Fruit fly (Drosophila melanogaster): ENCODE measurements around the gene Ggamma30A.

Ggamma30A gene

dm6 chr2L:9207133-9207532, 49.2 kb upstream of the Ggamma30A start (continued):
- no peak for TF ChIP-seq YL-1 (GFP tag; optimal IDR thresholded peaks at IDR 0.05)
- no peak for TF ChIP-seq Tbp (GFP tag; optimal IDR thresholded peaks at IDR 0.05)
- no peak for TF ChIP-seq tap (tag; optimal IDR thresholded peaks at IDR 0.05)
- no peak for TF ChIP-seq CG34224 (GFP tag; IDR thresholded peaks at IDR 0.05; ENCODE audit: partially characterized antibody)
- no peak for TF ChIP-seq CG16815 (GFP tag; optimal IDR thresholded peaks at IDR 0.05)
- TF ChIP-seq E2f1 (GFP tag; IDR thresholded peaks at IDR 0.05), result 0 out of 2 replicates have a peak, but pooled peaks have one; percentile 26
- TF ChIP-seq Dref (GFP tag; IDR thresholded peaks at IDR 0.05), result no peak
- TF ChIP-seq gt (GFP tag; IDR thresholded peaks at IDR 0.05), result no peak
- no peak for TF ChIP-seq CG4854 (GFP tag; optimal IDR thresholded peaks at IDR 0.05)
- TF ChIP-seq ind (GFP tag; optimal IDR thresholded peaks at IDR 0.05), result no peak
- peak; percentile 29 for TF ChIP-seq CG15269 (tag; optimal IDR thresholded peaks at IDR 0.05)
- peak; percentile 59; the same call in 1 of the 2 replicates for TF ChIP-seq HLH3B (GFP tag; IDR thresholded peaks at IDR 0.05)
- no peak for TF ChIP-seq fru (optimal IDR thresholded peaks at IDR 0.05)
- TF ChIP-seq ab (GFP tag; optimal IDR thresholded peaks at IDR 0.05), result no peak
- no peak for TF ChIP-seq lmd (GFP tag; IDR thresholded peaks at IDR 0.05)
- no peak for TF ChIP-seq CG4282 (GFP tag; optimal IDR thresholded peaks at IDR 0.05)
- no peak for TF ChIP-seq dan (GFP tag; IDR thresholded peaks at IDR 0.05)
- TF ChIP-seq shn (GFP tag; optimal IDR thresholded peaks at IDR 0.05), result no peak
- no peak for TF ChIP-seq CG17186 (GFP tag; optimal IDR thresholded peaks at IDR 0.05)
- TF ChIP-seq Myb (GFP tag; optimal IDR thresholded peaks at IDR 0.05), result no peak
- no peak for TF ChIP-seq Hsf (GFP tag; optimal IDR thresholded peaks at IDR 0.05)
- no peak for TF ChIP-seq usp (GFP tag; optimal IDR thresholded peaks at IDR 0.05)
- TF ChIP-seq gem (tag; optimal IDR thresholded peaks at IDR 0.05), result peak; percentile 77
- no peak for TF ChIP-seq CG13123 (GFP tag; optimal IDR thresholded peaks at IDR 0.05)
- TF ChIP-seq odd (GFP tag; optimal IDR thresholded peaks at IDR 0.05), result no peak
- no peak for TF ChIP-seq zen2 (GFP tag; IDR thresholded peaks at IDR 0.05; ENCODE audit: partially characterized antibody)
- no peak for TF ChIP-seq dm (GFP tag; optimal IDR thresholded peaks at IDR 0.05)
- TF ChIP-seq p53 (GFP tag; optimal IDR thresholded peaks at IDR 0.05), result no peak

- no peak for TF ChIP-seq wek (GFP tag; optimal IDR thresholded peaks at IDR 0.05)
- no peak for TF ChIP-seq Poxn (GFP tag; IDR thresholded peaks at IDR 0.05)
- no peak for TF ChIP-seq so (GFP tag; IDR thresholded peaks at IDR 0.05)
- peak; percentile 59 for TF ChIP-seq BtbVII (GFP tag; optimal IDR thresholded peaks at IDR 0.05)
- TF ChIP-seq CG17385 (GFP tag; optimal IDR thresholded peaks at IDR 0.05), result peak; percentile 42
- TF ChIP-seq CG10565 (GFP tag; optimal IDR thresholded peaks at IDR 0.05), result no peak
- no peak for TF ChIP-seq Gsc (GFP tag; IDR thresholded peaks at IDR 0.05)
- TF ChIP-seq Side (GFP tag; optimal IDR thresholded peaks at IDR 0.05), result no peak
- TF ChIP-seq Rfx (GFP tag; IDR thresholded peaks at IDR 0.05), result peak; percentile 53; the same call in 1 of the 2 replicates
- TF ChIP-seq fru (optimal IDR thresholded peaks at IDR 0.05), result no peak
- no peak for TF ChIP-seq Doc3 (GFP tag; IDR thresholded peaks at IDR 0.05; ENCODE audit: partially characterized antibody)
- TF ChIP-seq CG15073 (GFP tag; optimal IDR thresholded peaks at IDR 0.05), result no peak
- peak in 1 of 2 experiments; percentile 84 for TF ChIP-seq eve (GFP tag; optimal IDR thresholded peaks at IDR 0.05)
- TF ChIP-seq CG9727 (GFP tag; optimal IDR thresholded peaks at IDR 0.05), result peak; percentile 58
- peak; percentile 65 for TF ChIP-seq odd (GFP tag; optimal IDR thresholded peaks at IDR 0.05)
- TF ChIP-seq NfI (GFP tag; optimal IDR thresholded peaks at IDR 0.05), result peak; percentile 13
- peak; percentile 51 for TF ChIP-seq CG9437 (GFP tag; optimal IDR thresholded peaks at IDR 0.05)
- TF ChIP-seq CG11560 (tag; IDR thresholded peaks at IDR 0.05), result 0 out of 3 replicates have a peak, but pooled peaks have one; percentile 33
- TF ChIP-seq lbe (GFP tag; optimal IDR thresholded peaks at IDR 0.05), result peak; percentile 94
- TF ChIP-seq tup (GFP tag; optimal IDR thresholded peaks at IDR 0.05), result no peak
- TF ChIP-seq ato (GFP tag; IDR thresholded peaks at IDR 0.05; ENCODE audit: partially characterized antibody), result no peak
- no peak for TF ChIP-seq tll (GFP tag; optimal IDR thresholded peaks at IDR 0.05)
- TF ChIP-seq CG3407 (GFP tag; optimal IDR thresholded peaks at IDR 0.05), result peak; percentile 38
- no peak for TF ChIP-seq z (GFP tag; IDR thresholded peaks at IDR 0.05)
- TF ChIP-seq CG5180 (GFP tag; optimal IDR thresholded peaks at IDR 0.05), result peak; percentile 32
Measured at dm6 chr2L:9210864-9211701, 45.3 kb upstream of the Ggamma30A start.
